Worm (Caenorhabditis elegans): Measurements from ENCODE around the gene old-1.

DNA sequence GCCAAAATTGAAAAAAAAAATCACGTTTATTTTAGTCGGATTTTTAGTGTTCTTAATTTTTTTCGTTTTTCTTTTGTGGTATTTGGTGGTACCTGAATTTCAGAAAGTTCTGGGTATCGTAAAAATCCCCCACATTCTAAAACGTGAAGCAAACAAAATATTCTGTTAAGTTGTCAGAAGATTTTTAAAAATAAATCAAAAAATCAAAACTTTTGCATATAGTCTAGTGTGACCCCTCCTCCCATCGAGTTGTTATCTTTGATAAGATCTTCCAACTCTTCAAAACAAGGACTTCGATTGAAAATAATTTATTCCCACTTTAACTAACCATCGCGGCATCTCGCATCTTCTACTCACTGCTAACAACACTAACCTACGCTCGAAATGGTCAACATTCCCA, 39.4 kb downstream of the old-1 start, which contains the start of gene ZK938.1:
- TF ChIP-seq lin-13 (tag; optimal IDR thresholded peaks at IDR 0.05) (no peak), ztf-11 (tag; optimal IDR thresholded peaks at IDR 0.05) (no peak)
